Worm (Caenorhabditis elegans): ENCODE results near the gene wdr-83.

The wdr-83 gene

ce11 chrII:5008033-5008432, 23.5 kb downstream of the wdr-83 start, which contains the start of gene F59A6.3:
Gene F59A6.3, plus strand, starts transcription at chrII:5008333.
- no peak for TF ChIP-seq lin-29 (GFP tag; IDR thresholded peaks at IDR 0.05)
- no peak for TF ChIP-seq arid-1 (GFP tag; conservative IDR thresholded peaks at IDR 0.05)
- no peak for TF ChIP-seq ceh-44 (GFP tag; IDR thresholded peaks at IDR 0.05)
- no peak for TF ChIP-seq tra-1 (GFP tag; IDR thresholded peaks at IDR 0.05)
- TF ChIP-seq T20F7.1 (GFP tag; optimal IDR thresholded peaks at IDR 0.05): no peak
- TF ChIP-seq rbr-2 (tag; optimal IDR thresholded peaks at IDR 0.05): no peak
- TF ChIP-seq nhr-48 (tag; optimal IDR thresholded peaks at IDR 0.05): no peak
- no peak for TF ChIP-seq lin-1 (GFP tag; IDR thresholded peaks at IDR 0.05)
- TF ChIP-seq attf-4 (tag; optimal IDR thresholded peaks at IDR 0.05): no peak
- no peak for TF ChIP-seq spr-1 (tag; optimal IDR thresholded peaks at IDR 0.05)
- no peak for TF ChIP-seq ztf-7 (tag; optimal IDR thresholded peaks at IDR 0.05)
- TF ChIP-seq dmd-8 (GFP tag; IDR thresholded peaks at IDR 0.05): no peak
- no peak for TF ChIP-seq ceh-32 (tag; optimal IDR thresholded peaks at IDR 0.05; ENCODE audit: poor library complexity)
- no peak for TF ChIP-seq nhr-41 (GFP tag; IDR thresholded peaks at IDR 0.05)
- TF ChIP-seq skn-1 (tag; optimal IDR thresholded peaks at IDR 0.05): no peak
- no peak for TF ChIP-seq Y48G9A.11 (GFP tag; IDR thresholded peaks at IDR 0.05)
- no peak for TF ChIP-seq nhr-42 (GFP tag; IDR thresholded peaks at IDR 0.05)
- TF ChIP-seq D1046.2 (GFP tag; IDR thresholded peaks at IDR 0.05): no peak
- no peak for TF ChIP-seq fos-1 (tag; optimal IDR thresholded peaks at IDR 0.05)
- no peak for TF ChIP-seq vab-7 (GFP tag; IDR thresholded peaks at IDR 0.05)

ce11 chrII:5004781-5005180, 26.7 kb downstream of the wdr-83 start, which contains the start of gene F59A6.4:
Gene F59A6.4, plus strand, starts transcription at chrII:5005081.
- TF ChIP-seq ctbp-1 (GFP tag; IDR thresholded peaks at IDR 0.05) (no peak), daf-8 (GFP tag; IDR thresholded peaks at IDR 0.05) (no peak), nhr-48 (tag; optimal IDR thresholded peaks at IDR 0.05) (no peak), lin-39 (tag; optimal IDR thresholded peaks at IDR 0.05) (no peak), lin-15B (tag; optimal IDR thresholded peaks at IDR 0.05) (no peak)

ce11 chrII:5003660-5004059, 27.9 kb downstream of the wdr-83 start, which contains the start of gene F59A6.10:
Gene F59A6.10, plus strand, starts transcription at chrII:5003960.
- TF ChIP-seq pqm-1 (tag; optimal IDR thresholded peaks at IDR 0.05) (no peak), lsy-2 (tag; optimal IDR thresholded peaks at IDR 0.05) (no peak), tra-1 (GFP tag; IDR thresholded peaks at IDR 0.05) (no peak), unc-62 (GFP tag; optimal IDR thresholded peaks at IDR 0.05 in 1 of 2) (no peak), unc-62 (tag; optimal IDR thresholded peaks at IDR 0.05) (no peak), hif-1 (tag; optimal IDR thresholded peaks at IDR 0.05) (no peak), snpc-4 (tag; optimal IDR thresholded peaks at IDR 0.05) (no peak), ceh-44 (GFP tag; IDR thresholded peaks at IDR 0.05) (no peak), sdz-12 (GFP tag; optimal IDR thresholded peaks at IDR 0.05) (no peak), dmd-6 (GFP tag; IDR thresholded peaks at IDR 0.05) (no peak), unc-39 (tag; optimal IDR thresholded peaks at IDR 0.05) (no peak), zip-2 (tag; optimal IDR thresholded peaks at IDR 0.05) (no peak), duxl-1 (tag; optimal IDR thresholded peaks at IDR 0.05; ENCODE audit: poor library complexity) (no peak), lir-3 (tag; optimal IDR thresholded peaks at IDR 0.05) (no peak), set-16 (GFP tag; IDR thresholded peaks at IDR 0.05) (no peak), saeg-2 (GFP tag; IDR thresholded peaks at IDR 0.05) (no peak), ama-1 (optimal IDR thresholded peaks at IDR 0.05) (no peak)

- TF ChIP-seq pqm-1 (tag; optimal IDR thresholded peaks at IDR 0.05) (no peak), nhr-6 (tag; optimal IDR thresholded peaks at IDR 0.05) (no peak), zfp-3 (GFP tag; conservative IDR thresholded peaks at IDR 0.05) (no peak), lir-3 (tag; optimal IDR thresholded peaks at IDR 0.05) (no peak), nhr-237 (tag; optimal IDR thresholded peaks at IDR 0.05) (no peak), snpc-4 (tag; optimal IDR thresholded peaks at IDR 0.05) (no peak), nhr-28 (tag; optimal IDR thresholded peaks at IDR 0.05) (no peak), cey-2 (tag; optimal IDR thresholded peaks at IDR 0.05; ENCODE audit: borderline replicate concordance, insufficient read depth) (no peak), saeg-2 (GFP tag; IDR thresholded peaks at IDR 0.05) (no peak)
Observed at ce11 chrII:5001866-5002265, 29.6 kb downstream of the wdr-83 start.

Measured in whole organism, L4 larva.